Worm (Caenorhabditis elegans) whole organism, young adult: ENCODE data around the gene tbc-9.

Source experiments
- B0035.1 ChIP-seq: sonication (generic microtip); optimal IDR thresholded peaks from 2 replicates; lab custom pipeline; 2016; ENCODE audit warnings: missing genetic modification characterization, mild to moderate bottlenecking, missing compliant biosample characterization, missing genotype, missing genetic modification reagents
- B0336.3 ChIP-seq: fragments of 200-800 bp; sonication (Bioruptor generic); IDR thresholded peaks from 2 replicates; pipeline ENCODE4 v1.3.6; 2022; ENCODE audit warnings: missing genetic modification characterization, missing compliant biosample characterization
- F10E7.11 ChIP-seq: sonication (generic microtip); optimal IDR thresholded peaks from 2 replicates; lab custom pipeline; 2017; ENCODE audit warnings: mild to moderate bottlenecking, missing genetic modification characterization, moderate library complexity, missing compliant biosample characterization
- F39B2.1 ChIP-seq: fragments of 200-800 bp; sonication (Bioruptor generic); IDR thresholded peaks from 2 replicates; pipeline ENCODE4 v1.3.6; 2022; ENCODE audit warnings: missing genetic modification reagents, missing genetic modification characterization, missing compliant biosample characterization
- K11D2.4 ChIP-seq: fragments of 200-800 bp; sonication (Bioruptor generic); IDR thresholded peaks from 2 replicates; pipeline ENCODE4 v1.3.6; 2022; ENCODE audit warnings: missing genetic modification reagents, missing genetic modification characterization, missing compliant biosample characterization
- K12H6.12 ChIP-seq: fragments of 200-800 bp; sonication (Bioruptor generic); optimal IDR thresholded peaks from 2 replicates; lab custom pipeline; 2018; ENCODE audit warnings: mild to moderate bottlenecking, missing genetic modification characterization, missing compliant biosample characterization
- Y95B8A.8 ChIP-seq: fragments of 200-800 bp; sonication (Bioruptor generic); IDR thresholded peaks from 2 replicates; pipeline ENCODE4 v1.3.6; 2022; ENCODE audit warnings: missing genetic modification reagents, missing genetic modification characterization, missing compliant biosample characterization
- akir-1 ChIP-seq: fragments of 200-800 bp; sonication (Bioruptor generic); optimal IDR thresholded peaks from 2 replicates; lab custom pipeline; 2018; ENCODE audit warnings: mild to moderate bottlenecking, missing genetic modification characterization, moderate library complexity, missing compliant biosample characterization
- aptf-2 ChIP-seq: fragments of 200-800 bp; sonication (Bioruptor generic); conservative IDR thresholded peaks from 2 replicates; pipeline ENCODE4 v1.3.6; 2022; ENCODE audit warnings: missing genetic modification reagents, missing genetic modification characterization, missing compliant biosample characterization
- aptf-3 ChIP-seq: fragments of 200-800 bp; sonication (Bioruptor generic); IDR thresholded peaks from 2 replicates; pipeline ENCODE4 v1.3.6; 2022; ENCODE audit warnings: missing genetic modification characterization, missing compliant biosample characterization
- athp-1 ChIP-seq: sonication (generic microtip); optimal IDR thresholded peaks from 2 replicates; lab custom pipeline; 2017; ENCODE audit warnings: mild to moderate bottlenecking, missing genetic modification characterization, missing compliant biosample characterization
- attf-5 ChIP-seq: fragments of 200-800 bp; sonication (Bioruptor generic); optimal IDR thresholded peaks from 2 replicates; lab custom pipeline; 2018; ENCODE audit warnings: mild to moderate bottlenecking, missing genetic modification characterization, missing compliant biosample characterization
- cebp-1 ChIP-seq, 2 experiments: fragments of 200-800 bp in 1 of 2; sonication (Bioruptor generic) in 1 of 2; sonication (generic microtip) in 1 of 2; IDR thresholded peaks in 1 of 2; optimal IDR thresholded peaks in 1 of 2; 2 replicates each; pipeline versions ENCODE4 v1.3.6 to Lab custom; 2017 to 2022; ENCODE audit warnings: missing compliant biosample characterization in 2 of 2, missing genetic modification characterization in 2 of 2, mild to moderate bottlenecking in 1 of 2, missing genetic modification reagents in 1 of 2, moderate library complexity in 1 of 2
- ceh-58 ChIP-seq: fragments of 200-800 bp; sonication (Bioruptor generic); IDR thresholded peaks from 2 replicates; pipeline ENCODE4 v1.3.6; 2022; ENCODE audit warnings: missing genetic modification characterization, missing compliant biosample characterization
- ceh-79 ChIP-seq: sonication (generic microtip); optimal IDR thresholded peaks from 2 replicates; lab custom pipeline; 2017; ENCODE audit warnings: mild to moderate bottlenecking, missing genetic modification characterization, missing compliant biosample characterization
- ceh-91 ChIP-seq: fragments of 200-800 bp; sonication (Bioruptor generic); IDR thresholded peaks from 2 replicates; pipeline ENCODE4 v1.3.6; 2022; ENCODE audit warnings: missing genetic modification reagents, missing genetic modification characterization, missing compliant biosample characterization
- chd-7 ChIP-seq: sonication (generic microtip); optimal IDR thresholded peaks from 2 replicates; lab custom pipeline; 2016; ENCODE audit warnings: mild to moderate bottlenecking, missing genetic modification characterization, moderate library complexity, missing compliant biosample characterization
- dpl-1 ChIP-seq: fragments of 150-350 bp; optimal IDR thresholded peaks from 2 replicates; lab custom pipeline; 2014; ENCODE audit warnings: missing biosample characterization, missing genetic modification reagents, missing genetic modification characterization
- efl-1 ChIP-seq: fragments of 150-350 bp; optimal IDR thresholded peaks from 2 replicates; lab custom pipeline; 2014; ENCODE audit warnings: missing biosample characterization, missing genetic modification reagents, missing genetic modification characterization
- egl-18 ChIP-seq: fragments of 200-800 bp; sonication (Bioruptor generic); IDR thresholded peaks from 2 replicates; pipeline ENCODE4 v1.3.6; 2022; ENCODE audit warnings: missing genetic modification reagents, missing genetic modification characterization, missing compliant biosample characterization
- egrh-3 ChIP-seq: fragments of 200-800 bp; sonication (Bioruptor generic); IDR thresholded peaks from 2 replicates; pipeline ENCODE4 v1.3.6; 2022; ENCODE audit warnings: missing genetic modification reagents, missing genetic modification characterization, missing compliant biosample characterization
- ekl-4 ChIP-seq: fragments of 200-800 bp; sonication (Bioruptor generic); IDR thresholded peaks from 2 replicates; pipeline ENCODE4 v1.3.6; 2022; ENCODE audit warnings: missing genetic modification reagents, missing genetic modification characterization, missing compliant biosample characterization
- him-1 ChIP-seq: sonication (generic microtip); optimal IDR thresholded peaks from 2 replicates; lab custom pipeline; 2016; ENCODE audit warnings: missing genotype, missing genetic modification reagents, missing genetic modification characterization, missing compliant biosample characterization
- hlh-26 ChIP-seq: fragments of 200-800 bp; sonication (Bioruptor generic); conservative IDR thresholded peaks from 2 replicates; pipeline ENCODE4 v1.3.6; 2022; ENCODE audit warnings: missing genetic modification reagents, missing genetic modification characterization, missing compliant biosample characterization
- hrde-1 ChIP-seq: sonication (generic microtip); optimal IDR thresholded peaks from 2 replicates; lab custom pipeline; 2016; ENCODE audit warnings: missing genetic modification characterization, mild to moderate bottlenecking, missing compliant biosample characterization, moderate library complexity, missing genotype, missing genetic modification reagents, borderline replicate concordance
- lag-1 ChIP-seq: fragments of 200-800 bp; sonication (Bioruptor generic); IDR thresholded peaks from 2 replicates; pipeline ENCODE4 v1.3.6; 2022; ENCODE audit warnings: missing genetic modification reagents, missing genetic modification characterization, missing compliant biosample characterization
- let-526 ChIP-seq: fragments of 200-800 bp; sonication (Bioruptor generic); IDR thresholded peaks from 2 replicates; pipeline ENCODE4 v1.3.6; 2022; ENCODE audit warnings: missing genetic modification reagents, missing genetic modification characterization, missing compliant biosample characterization
- lin-54 ChIP-seq: fragments of 200-800 bp; sonication (Bioruptor generic); optimal IDR thresholded peaks from 2 replicates; lab custom pipeline; 2018; ENCODE audit warnings: mild to moderate bottlenecking, missing genetic modification characterization, missing compliant biosample characterization
- mes-4 ChIP-seq: sonication (generic microtip); optimal IDR thresholded peaks from 2 replicates; lab custom pipeline; 2016; ENCODE audit warnings: missing genotype, missing genetic modification characterization, missing compliant biosample characterization
- nfya-2 ChIP-seq: fragments of 200-800 bp; sonication (Bioruptor generic); IDR thresholded peaks from 2 replicates; pipeline ENCODE4 v1.3.6; 2022; ENCODE audit warnings: missing genetic modification reagents, missing genetic modification characterization, missing compliant biosample characterization
- nfyb-1 ChIP-seq: fragments of 200-800 bp; sonication (Bioruptor generic); IDR thresholded peaks from 2 replicates; pipeline ENCODE4 v1.3.6; 2022; ENCODE audit warnings: missing genetic modification reagents, missing genetic modification characterization, missing compliant biosample characterization
- nhr-179 ChIP-seq: sonication (generic microtip); optimal IDR thresholded peaks from 2 replicates; lab custom pipeline; 2016; ENCODE audit warnings: mild to moderate bottlenecking, missing genetic modification characterization, missing compliant biosample characterization
- nhr-27 ChIP-seq: fragments of 200-800 bp; sonication (Bioruptor generic); optimal IDR thresholded peaks from 2 replicates; lab custom pipeline; 2018; ENCODE audit warnings: mild to moderate bottlenecking, missing genetic modification characterization, moderate library complexity, missing compliant biosample characterization
- rec-8 ChIP-seq, 2 experiments: sonication (generic microtip); optimal IDR thresholded peaks; 2 replicates each; lab custom pipeline; 2016; ENCODE audit warnings: mild to moderate bottlenecking in 2 of 2, missing genetic modification characterization in 2 of 2, missing genetic modification reagents in 2 of 2, missing genotype in 2 of 2, missing biosample characterization in 1 of 2, missing compliant biosample characterization in 1 of 2, moderate library complexity in 1 of 2
- repo-1 ChIP-seq: sonication (generic microtip); optimal IDR thresholded peaks from 2 replicates; lab custom pipeline; 2017; ENCODE audit warnings: mild to moderate bottlenecking, missing genetic modification characterization, missing compliant biosample characterization
- sdz-38 ChIP-seq: sonication (generic microtip); optimal IDR thresholded peaks from 2 replicates; lab custom pipeline; 2016; ENCODE audit warnings: missing genotype, missing genetic modification characterization, missing compliant biosample characterization
- snpc-1.3 ChIP-seq: sonication (generic microtip); optimal IDR thresholded peaks from 2 replicates; lab custom pipeline; 2017; ENCODE audit warnings: missing genetic modification characterization, mild to moderate bottlenecking, missing compliant biosample characterization, antibody characterized with exemption, moderate library complexity, missing genotype, missing genetic modification reagents; ENCODE audit not compliant: insufficient read depth
- snpc-3.4 ChIP-seq: sonication (generic microtip); optimal IDR thresholded peaks from 2 replicates; lab custom pipeline; 2017; ENCODE audit warnings: missing genetic modification characterization, mild to moderate bottlenecking, missing compliant biosample characterization, antibody characterized with exemption, moderate library complexity, missing genotype, missing genetic modification reagents
- snpc-4 ChIP-seq, 5 experiments: fragments of 150-350 bp in 1 of 5; sonication (generic microtip) in 4 of 5; optimal IDR thresholded peaks; 2 replicates each; lab custom pipeline; 2014 to 2018; ENCODE audit warnings: missing genetic modification characterization in 5 of 5, missing biosample characterization in 3 of 5, antibody characterized with exemption in 2 of 5, mild to moderate bottlenecking in 2 of 5, missing compliant biosample characterization in 2 of 5, missing genotype in 2 of 5, moderate library complexity in 2 of 5, missing genetic modification reagents in 1 of 5
- sptf-2 ChIP-seq: fragments of 200-800 bp; sonication (Bioruptor generic); optimal IDR thresholded peaks from 2 replicates; lab custom pipeline; 2018; ENCODE audit warnings: mild to moderate bottlenecking, missing genetic modification characterization, missing compliant biosample characterization
- tbp1 ChIP-seq: fragments of 200-800 bp; sonication (Bioruptor generic); optimal IDR thresholded peaks from 2 replicates; lab custom pipeline; 2018; ENCODE audit warnings: mild to moderate bottlenecking, missing genetic modification characterization, missing compliant biosample characterization
- tbx-9 ChIP-seq: sonication (generic microtip); optimal IDR thresholded peaks from 2 replicates; lab custom pipeline; 2016; ENCODE audit warnings: borderline replicate concordance, missing genetic modification characterization, inconsistent platforms, missing compliant biosample characterization
- tlf-1 ChIP-seq: fragments of 200-800 bp; sonication (Bioruptor generic); optimal IDR thresholded peaks from 2 replicates; lab custom pipeline; 2018; ENCODE audit warnings: mild to moderate bottlenecking, missing genetic modification characterization, missing compliant biosample characterization
- unc-130 ChIP-seq: sonication (generic microtip); optimal IDR thresholded peaks from 2 replicates; lab custom pipeline; 2016; ENCODE audit warnings: missing genetic modification reagents, missing genetic modification characterization, missing compliant biosample characterization
- xnd-1 ChIP-seq: sonication (generic microtip); optimal IDR thresholded peaks from 2 replicates; lab custom pipeline; 2016; ENCODE audit warnings: missing genotype, missing genetic modification reagents, missing genetic modification characterization, missing compliant biosample characterization
- ztf-18 ChIP-seq: sonication (generic microtip); optimal IDR thresholded peaks from 2 replicates; lab custom pipeline; 2016; ENCODE audit warnings: missing genotype, mild to moderate bottlenecking, missing genetic modification characterization, missing compliant biosample characterization
- ztf-22 ChIP-seq: fragments of 200-800 bp; sonication (Bioruptor generic); optimal IDR thresholded peaks from 2 replicates; lab custom pipeline; 2018; ENCODE audit warnings: mild to moderate bottlenecking, missing genetic modification characterization, moderate library complexity, missing compliant biosample characterization
- ztf-25 ChIP-seq: fragments of 200-800 bp; sonication (Bioruptor generic); IDR thresholded peaks from 2 replicates; pipeline ENCODE4 v1.3.6; 2022; ENCODE audit warnings: missing genetic modification reagents, missing genetic modification characterization, missing compliant biosample characterization

tbc-9 gene

ce11 chrIV:13538901-13539300 lies 36.2 kb upstream of the tbc-9 start (continued):
- TF ChIP-seq K12H6.12 (tag; lab: Kevin White, UChicago) (no peak), chd-7 (tag; lab: Kevin White, UChicago) (no peak), let-526 (GFP tag; lab: Robert Waterston, UW) (no peak), F10E7.11 (tag; lab: Kevin White, UChicago) (no peak), unc-130 (GFP tag; lab: Kevin White, UChicago) (no peak), B0336.3 (GFP tag; lab: Robert Waterston, UW) (no peak), nhr-27 (tag; lab: Kevin White, UChicago) (no peak), nfya-2 (no peak), tbp1 (GFP tag; lab: Kevin White, UChicago) (peak; percentile 43), nfyb-1 (GFP tag; lab: Robert Waterston, UW) (no peak), sptf-2 (no peak), ztf-25 (GFP tag; lab: Robert Waterston, UW) (no peak), athp-1 (tag; lab: Kevin White, UChicago) (no peak), mes-4 (tag; lab: Kevin White, UChicago) (no peak), ceh-58 (GFP tag; lab: Robert Waterston, UW) (no peak), cebp-1 (GFP tag; IDR thresholded peaks at IDR 0.05; lab: Robert Waterston, UW) (no peak), cebp-1 (tag; optimal IDR thresholded peaks at IDR 0.05; lab: Kevin White, UChicago) (no peak), xnd-1 (tag; lab: Kevin White, UChicago) (peak; percentile 83), rec-8 (tag; optimal IDR thresholded peaks at IDR 0.05; lab: Kevin White, UChicago) (no peak), snpc-3.4 (tag; lab: Kevin White, UChicago) (peak; percentile 18), lag-1 (GFP tag; lab: Robert Waterston, UW) (no peak), K11D2.4 (no peak), ekl-4 (GFP tag; lab: Robert Waterston, UW) (no peak), snpc-4 (GFP tag; optimal IDR thresholded peaks at IDR 0.05; lab: Kevin White, UChicago) (peak; percentile 69), snpc-4 (tag; optimal IDR thresholded peaks at IDR 0.05; lab: Kevin White, UChicago) (peak in 3 of 4 experiments; percentile 79 to 87 (median 87)), egrh-3 (GFP tag; lab: Robert Waterston, UW) (no peak), ceh-79 (no peak), hrde-1 (tag; lab: Kevin White, UChicago) (no peak), ztf-18 (tag; lab: Kevin White, UChicago) (no peak), him-1 (tag; lab: Kevin White, UChicago) (no peak), dpl-1 (GFP tag; lab: Kevin White, UChicago) (peak; percentile 10), aptf-3 (GFP tag; lab: Robert Waterston, UW) (no peak), nhr-179 (no peak), efl-1 (peak; percentile 32), aptf-2 (GFP tag; lab: Robert Waterston, UW) (no peak), tlf-1 (GFP tag; lab: Kevin White, UChicago) (no peak), F39B2.1 (GFP tag; lab: Robert Waterston, UW) (no peak), sdz-38 (tag; lab: Kevin White, UChicago) (no peak), egl-18 (GFP tag; lab: Robert Waterston, UW) (no peak), hlh-26 (GFP tag; lab: Robert Waterston, UW) (no peak), lin-54 (GFP tag; lab: Kevin White, UChicago) (peak; percentile 16), attf-5 (GFP tag; lab: Kevin White, UChicago) (no peak), ztf-22 (no peak), tbx-9 (tag; lab: Kevin White, UChicago) (no peak), Y95B8A.8 (no peak), snpc-1.3 (tag; lab: Kevin White, UChicago) (peak; percentile 7), B0035.1 (no peak), ceh-91 (peak; percentile 58), repo-1 (tag; lab: Kevin White, UChicago) (no peak), akir-1 (GFP tag; lab: Kevin White, UChicago) (no peak)
